Worm (Caenorhabditis elegans): Measurements from ENCODE around the gene slcr-46.3.

Gene slcr-46.3

DNA sequence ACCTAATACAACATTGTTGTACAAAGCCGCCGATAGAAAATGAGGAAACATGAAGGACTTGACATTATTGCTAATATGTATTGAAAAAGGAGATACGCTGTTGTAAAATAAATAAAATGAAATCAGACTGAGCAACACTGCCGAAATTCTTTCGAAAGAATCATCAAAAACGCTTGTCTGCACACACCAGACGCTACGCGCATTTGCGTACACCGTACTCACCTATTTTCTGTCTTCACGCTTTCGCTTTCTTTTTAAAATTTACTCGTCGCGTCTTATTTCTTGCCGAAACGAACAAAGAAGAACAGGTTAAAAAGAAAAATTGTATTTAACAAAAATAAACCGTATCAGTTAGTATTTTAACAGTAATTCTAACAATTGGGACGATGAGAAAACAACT, 33.2 kb downstream of the slcr-46.3 start (continued):
- no peak for TF ChIP-seq efl-1 (GFP tag; optimal IDR thresholded peaks at IDR 0.05)
- peak; percentile 4 for TF ChIP-seq tbp1 (GFP tag; optimal IDR thresholded peaks at IDR 0.05)
- TF ChIP-seq hmg-20 (GFP tag; IDR thresholded peaks at IDR 0.05), result no peak

DNA sequence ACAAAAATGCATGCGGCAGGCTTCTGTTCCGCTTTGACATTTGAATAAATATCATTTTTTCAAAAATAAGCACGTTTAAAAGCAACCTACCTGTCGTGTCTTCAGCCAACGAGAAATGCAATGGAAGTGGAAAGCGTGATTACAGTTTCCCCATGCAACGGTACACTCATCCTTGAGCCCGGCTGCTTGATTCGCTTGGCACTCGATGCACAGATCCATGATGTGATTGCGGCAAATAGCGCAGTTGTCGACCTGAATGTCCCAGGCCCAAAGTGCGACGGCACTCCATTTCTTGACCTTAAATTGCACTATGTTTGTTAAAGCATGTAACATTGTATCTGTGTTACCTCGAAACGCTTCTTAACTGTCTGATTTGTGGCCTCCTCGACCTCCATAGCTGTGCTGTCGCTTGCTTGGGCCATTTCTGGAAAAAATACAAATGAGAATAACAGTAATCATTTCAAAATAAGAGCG, 33.8 kb downstream of the slcr-46.3 start, which contains the start of gene rbx-1:
rbx-1 (minus strand) TSS at position 424 of the 474 bp plus-strand sequence.
- no peak for TF ChIP-seq pbrm-1 (GFP tag; IDR thresholded peaks at IDR 0.05)
- TF ChIP-seq hmg-1.2 (GFP tag; IDR thresholded peaks at IDR 0.05), result no peak
- no peak for TF ChIP-seq snpc-1.3 (tag; optimal IDR thresholded peaks at IDR 0.05; ENCODE audit: insufficient read depth)
- no peak for TF ChIP-seq nhr-120 (GFP tag; IDR thresholded peaks at IDR 0.05)
- no peak for TF ChIP-seq snpc-1.1 (tag; optimal IDR thresholded peaks at IDR 0.05; ENCODE audit: insufficient read depth)
- no peak for TF ChIP-seq ceh-79 (tag; optimal IDR thresholded peaks at IDR 0.05)
- TF ChIP-seq hrde-1 (tag; optimal IDR thresholded peaks at IDR 0.05; ENCODE audit: borderline replicate concordance), result no peak
- TF ChIP-seq F22D6.2 (tag; optimal IDR thresholded peaks at IDR 0.05), result no peak
- TF ChIP-seq ZK185.1 (tag; optimal IDR thresholded peaks at IDR 0.05; ENCODE audit: poor library complexity, severe bottlenecking), result no peak
- TF ChIP-seq hsf-1 (GFP tag; IDR thresholded peaks at IDR 0.05), result no peak
- no peak for TF ChIP-seq attf-3 (GFP tag; conservative IDR thresholded peaks at IDR 0.05)
- TF ChIP-seq ekl-4 (GFP tag; IDR thresholded peaks at IDR 0.05), result no peak
- no peak for TF ChIP-seq ets-4 (GFP tag; optimal IDR thresholded peaks at IDR 0.05)
- TF ChIP-seq dpl-1 (GFP tag; optimal IDR thresholded peaks at IDR 0.05), result no peak
- TF ChIP-seq aptf-3 (GFP tag; IDR thresholded peaks at IDR 0.05), result no peak
- TF ChIP-seq him-1 (tag; optimal IDR thresholded peaks at IDR 0.05), result no peak
- TF ChIP-seq madf-10 (tag; optimal IDR thresholded peaks at IDR 0.05), result no peak

DNA sequence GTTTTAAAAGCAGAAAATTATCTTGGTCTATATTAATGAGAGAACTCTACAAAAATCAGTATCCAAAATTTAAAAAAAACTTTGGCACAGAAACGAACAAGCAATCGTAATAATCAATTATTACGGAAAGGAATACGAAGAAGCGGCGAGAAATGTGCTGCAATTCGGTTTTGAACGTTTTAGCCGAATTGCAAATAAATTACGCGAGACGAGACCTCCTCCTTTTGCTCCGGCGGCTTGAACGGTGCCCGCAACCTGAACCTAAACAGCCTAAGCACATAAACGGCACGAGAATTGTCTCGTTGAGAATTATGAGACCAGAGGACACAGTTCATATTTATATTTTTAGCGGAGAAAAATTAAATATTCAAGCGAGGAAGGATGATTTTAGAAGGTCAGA, 34.5 kb downstream of the slcr-46.3 start:
- TF ChIP-seq mes-4 (tag; optimal IDR thresholded peaks at IDR 0.05) (no peak), tlf-1 (GFP tag; optimal IDR thresholded peaks at IDR 0.05) (peak; percentile 26), lin-26 (GFP tag; IDR thresholded peaks at IDR 0.05) (0 out of 2 replicates have a peak, but pooled peaks have one; percentile 28), ceh-91 (GFP tag; IDR thresholded peaks at IDR 0.05) (peak; percentile 17; the same call in 1 of the 2 replicates), let-607 (tag; optimal IDR thresholded peaks at IDR 0.05) (peak in 1 of 2 experiments; percentile 1), Y79H2A.3 (GFP tag; conservative IDR thresholded peaks at IDR 0.05) (peak; percentile 83; the same call in 1 of the 2 replicates), attf-6 (GFP tag; IDR thresholded peaks at IDR 0.05) (peak; percentile 55), atf-7 (tag; optimal IDR thresholded peaks at IDR 0.05) (no peak), athp-1 (tag; optimal IDR thresholded peaks at IDR 0.05) (peak; percentile 36), ceh-58 (GFP tag; IDR thresholded peaks at IDR 0.05) (no peak), F22D6.2 (tag; optimal IDR thresholded peaks at IDR 0.05) (no peak), snpc-1.1 (tag; optimal IDR thresholded peaks at IDR 0.05; ENCODE audit: insufficient read depth) (no peak), lir-1 (GFP tag; conservative IDR thresholded peaks at IDR 0.05) (no peak), F57A8.1 (GFP tag; optimal IDR thresholded peaks at IDR 0.05) (no peak), egl-44 (GFP tag; IDR thresholded peaks at IDR 0.05) (no peak), ceh-100 (GFP tag; IDR thresholded peaks at IDR 0.05) (no peak), lsl-1 (GFP tag; optimal IDR thresholded peaks at IDR 0.05) (no peak), Y53G8AR.9 (GFP tag; conservative IDR thresholded peaks at IDR 0.05) (no peak), tbx-9 (tag; optimal IDR thresholded peaks at IDR 0.05; ENCODE audit: borderline replicate concordance) (no peak), fkh-3 (tag; optimal IDR thresholded peaks at IDR 0.05) (no peak), nfya-1 (tag; optimal IDR thresholded peaks at IDR 0.05; ENCODE audit: borderline replicate concordance, insufficient read depth) (no peak), B0336.3 (GFP tag; IDR thresholded peaks at IDR 0.05) (peak; percentile 84), rcor-1 (GFP tag; IDR thresholded peaks at IDR 0.05) (peak; percentile 25; the same call in 1 of the 2 replicates), ccch-3 (GFP tag; optimal IDR thresholded peaks at IDR 0.05) (no peak), somi-1 (GFP tag; optimal IDR thresholded peaks at IDR 0.05) (no peak), ceh-79 (tag; optimal IDR thresholded peaks at IDR 0.05) (peak; percentile 71), xnd-1 (tag; optimal IDR thresholded peaks at IDR 0.05) (no peak), ekl-4 (GFP tag; IDR thresholded peaks at IDR 0.05) (peak; percentile 64; the same call in 1 of the 2 replicates), hrde-1 (tag; optimal IDR thresholded peaks at IDR 0.05; ENCODE audit: borderline replicate concordance) (no peak)
